Fruit fly (Drosophila melanogaster) whole organism, wandering third instar larva: ENCODE results near the gene Pli.

ENCODE experiments used
- Abd-B ChIP-seq: fragments of >200 bp; optimal IDR thresholded peaks from 2 replicates; lab custom pipeline; 2017; ENCODE audit warnings: missing biosample characterization, missing genetic modification characterization
- CG32264 ChIP-seq: fragments of 200-800 bp; sonication (Bioruptor generic); optimal IDR thresholded peaks from 2 replicates; lab custom pipeline; 2016; ENCODE audit warnings: missing biosample characterization, missing genetic modification characterization
- CG9705 ChIP-seq: fragments of 200-800 bp; sonication (Bioruptor generic); optimal IDR thresholded peaks from 2 replicates; lab custom pipeline; 2018; ENCODE audit warnings: missing biosample characterization, mild to moderate bottlenecking, missing genetic modification characterization
- CrebA ChIP-seq: fragments of 200-800 bp; sonication (Bioruptor generic); optimal IDR thresholded peaks from 2 replicates; lab custom pipeline; 2016; ENCODE audit warnings: missing biosample characterization, mild to moderate bottlenecking, missing genetic modification characterization, borderline replicate concordance
- Dfd ChIP-seq: fragments of >200 bp; optimal IDR thresholded peaks from 2 replicates; lab custom pipeline; 2017; ENCODE audit warnings: missing biosample characterization, missing genetic modification characterization
- Dif ChIP-seq: fragments of 200-275, 200-300 bp; sonication (Bioruptor generic); optimal IDR thresholded peaks from 2 replicates; lab custom pipeline; 2018; ENCODE audit warnings: missing biosample characterization, missing genetic modification characterization; ENCODE audit not compliant: partially characterized antibody
- GATAd ChIP-seq: sonication (Bioruptor generic); optimal IDR thresholded peaks from 2 replicates; lab custom pipeline; 2016; ENCODE audit warnings: missing biosample characterization, missing genetic modification characterization
- HLH106 ChIP-seq: fragments of 200-800 bp; optimal IDR thresholded peaks from 3 replicates; lab custom pipeline; 2019; ENCODE audit warnings: missing biosample characterization, mild to moderate bottlenecking, missing genetic modification characterization, moderate library complexity
- Hnf4 ChIP-seq: fragments of 200-800 bp; sonication (Bioruptor generic); optimal IDR thresholded peaks from 2 replicates; lab custom pipeline; 2016; ENCODE audit warnings: missing biosample characterization, mild to moderate bottlenecking, missing genetic modification characterization
- Hr78 ChIP-seq: fragments of >200 bp; optimal IDR thresholded peaks from 2 replicates; lab custom pipeline; 2017; ENCODE audit warnings: missing biosample characterization, missing genetic modification characterization
- Hr83 ChIP-seq: fragments of 200-300 bp; sonication (Bioruptor generic); optimal IDR thresholded peaks from 2 replicates; lab custom pipeline; 2016; ENCODE audit warnings: missing biosample characterization, mild to moderate bottlenecking, missing genetic modification characterization, moderate library complexity; ENCODE audit not compliant: poor library complexity, severe bottlenecking
- Jra ChIP-seq: sonication (Bioruptor generic); optimal IDR thresholded peaks from 2 replicates; lab custom pipeline; 2016; ENCODE audit warnings: missing biosample characterization, missing genetic modification characterization
- Mio ChIP-seq: sonication (Bioruptor generic); optimal IDR thresholded peaks from 2 replicates; lab custom pipeline; 2016; ENCODE audit warnings: missing biosample characterization, missing genetic modification characterization
- Myc ChIP-seq: fragments of >200 bp; optimal IDR thresholded peaks from 2 replicates; lab custom pipeline; 2017
- N ChIP-seq: fragments of >200 bp; optimal IDR thresholded peaks from 2 replicates; lab custom pipeline; 2018; ENCODE audit warnings: missing biosample characterization, missing external identifiers, missing genetic modification characterization
- OdsH ChIP-seq: fragments of 200-800 bp; sonication (Bioruptor generic); optimal IDR thresholded peaks from 2 replicates; lab custom pipeline; 2016; ENCODE audit warnings: missing biosample characterization, mild to moderate bottlenecking, missing genetic modification characterization
- Rel ChIP-seq, 2 experiments: fragments of 200-800 bp; sonication (Bioruptor generic) in 1 of 2; optimal IDR thresholded peaks; 2 replicates in 1 of 2; 3 replicates in 1 of 2; lab custom pipeline; 2016 to 2019; ENCODE audit warnings: mild to moderate bottlenecking in 2 of 2, missing biosample characterization in 2 of 2, missing genetic modification characterization in 2 of 2, moderate library complexity in 1 of 2
- Sp1 ChIP-seq: fragments of 200-800 bp; sonication (Bioruptor generic); optimal IDR thresholded peaks from 3 replicates; lab custom pipeline; 2019; ENCODE audit warnings: missing biosample characterization, mild to moderate bottlenecking, missing genetic modification characterization, moderate library complexity
- Vsx2 ChIP-seq: fragments of 200-300, 225-300 bp; sonication (Bioruptor generic); optimal IDR thresholded peaks from 2 replicates; lab custom pipeline; 2018; ENCODE audit warnings: missing biosample characterization, missing genetic modification characterization; ENCODE audit not compliant: partially characterized antibody
- br ChIP-seq: fragments of 200-800 bp; sonication (Bioruptor generic); optimal IDR thresholded peaks from 2 replicates; lab custom pipeline; 2016; ENCODE audit warnings: missing biosample characterization, missing genetic modification characterization
- brk ChIP-seq: fragments of 200-800 bp; sonication (Bioruptor generic); optimal IDR thresholded peaks from 2 replicates; lab custom pipeline; 2016; ENCODE audit warnings: missing biosample characterization, mild to moderate bottlenecking, missing genetic modification characterization
- dl ChIP-seq, 2 experiments: fragments of 175-275, 200-275 bp in 1 of 2; fragments of 200-275 bp in 1 of 2; sonication (Bioruptor generic); optimal IDR thresholded peaks; lab custom pipeline; 2018; ENCODE audit warnings: mild to moderate bottlenecking in 2 of 2, missing biosample characterization in 2 of 2, missing genetic modification characterization in 2 of 2, moderate library complexity in 2 of 2; ENCODE audit not compliant: partially characterized antibody in 2 of 2, insufficient read depth in 1 of 2
- dmrt93B ChIP-seq: fragments of 200-800 bp; sonication (Bioruptor generic); optimal IDR thresholded peaks from 2 replicates; lab custom pipeline; 2018; ENCODE audit warnings: missing biosample characterization, mild to moderate bottlenecking, missing genetic modification characterization
- dsf ChIP-seq: sonication (Bioruptor generic); optimal IDR thresholded peaks from 2 replicates; lab custom pipeline; 2016; ENCODE audit warnings: missing biosample characterization, missing genetic modification characterization, borderline replicate concordance
- ey ChIP-seq: fragments of 200-800 bp; sonication (Bioruptor generic); optimal IDR thresholded peaks from 2 replicates; lab custom pipeline; 2016; ENCODE audit warnings: missing biosample characterization, missing genetic modification characterization
- foxo ChIP-seq, 2 experiments: fragments of 200-800 bp; sonication (Bioruptor generic); optimal IDR thresholded peaks; 2 replicates in 1 of 2; 3 replicates in 1 of 2; lab custom pipeline; 2016 to 2017; ENCODE audit warnings: missing biosample characterization in 2 of 2, missing genetic modification characterization in 2 of 2
- fru ChIP-seq: fragments of 200-800 bp; sonication (Bioruptor generic); optimal IDR thresholded peaks from 3 replicates; lab custom pipeline; 2016; ENCODE audit warnings: missing biosample characterization, mild to moderate bottlenecking, missing genetic modification characterization
- h ChIP-seq: fragments of 200-800 bp; sonication (Bioruptor generic); optimal IDR thresholded peaks from 3 replicates; lab custom pipeline; 2016; ENCODE audit warnings: missing biosample characterization, mild to moderate bottlenecking, missing genetic modification characterization
- jim ChIP-seq: fragments of 175-275, 200-325 bp; sonication (Bioruptor generic); optimal IDR thresholded peaks from 2 replicates; lab custom pipeline; 2016; ENCODE audit warnings: missing biosample characterization, mild to moderate bottlenecking, missing genetic modification characterization
- lola ChIP-seq: fragments of >200 bp; optimal IDR thresholded peaks from 2 replicates; lab custom pipeline; 2017; ENCODE audit warnings: missing biosample characterization, missing genetic modification characterization
- pan ChIP-seq: fragments of >200 bp; optimal IDR thresholded peaks from 2 replicates; lab custom pipeline; 2017
- psq ChIP-seq: fragments of 200-800 bp; sonication (Bioruptor generic); optimal IDR thresholded peaks from 3 replicates; lab custom pipeline; 2017; ENCODE audit warnings: missing biosample characterization, mild to moderate bottlenecking, missing genetic modification characterization, moderate library complexity
- rgr ChIP-seq: fragments of 200-800 bp; sonication (Bioruptor generic); optimal IDR thresholded peaks from 3 replicates; lab custom pipeline; 2016; ENCODE audit warnings: missing biosample characterization, mild to moderate bottlenecking, missing genetic modification characterization
- sage ChIP-seq: fragments of 200-800 bp; sonication (Bioruptor generic); optimal IDR thresholded peaks from 2 replicates; lab custom pipeline; 2016; ENCODE audit warnings: missing biosample characterization, mild to moderate bottlenecking, missing genetic modification characterization
- sv ChIP-seq: fragments of 200-800 bp; sonication (Bioruptor generic); optimal IDR thresholded peaks from 3 replicates; lab custom pipeline; 2016; ENCODE audit warnings: missing biosample characterization, missing genetic modification characterization
- tai ChIP-seq: sonication (Bioruptor generic); optimal IDR thresholded peaks from 2 replicates; lab custom pipeline; 2016; ENCODE audit warnings: missing biosample characterization, missing genetic modification characterization
- usp ChIP-seq: fragments of >200 bp; optimal IDR thresholded peaks from 2 replicates; lab custom pipeline; 2017; ENCODE audit warnings: missing biosample characterization, missing genetic modification characterization
- woc ChIP-seq: sonication (Bioruptor generic); optimal IDR thresholded peaks from 2 replicates; lab custom pipeline; 2016; ENCODE audit warnings: missing biosample characterization, mild to moderate bottlenecking, missing genetic modification characterization

Pli gene

dm6 chr3R:23890886-23891285 lies 1.0 kb upstream of the Pli start, which contains the start of gene TfIIA-S (continued):
- TF ChIP-seq h (GFP tag; lab: Kevin White, UChicago) (peak; percentile 83), lola (GFP tag; lab: Kevin White, UChicago) (no peak), dsf (GFP tag; lab: Kevin White, UChicago) (no peak), CrebA (no peak), foxo (GFP tag; optimal IDR thresholded peaks at IDR 0.05; lab: Kevin White, UChicago) (peak in 1 of 2 experiments; percentile 88), usp (no peak), tai (no peak), ey (GFP tag; lab: Kevin White, UChicago) (peak; percentile 75), rgr (GFP tag; lab: Kevin White, UChicago) (peak; percentile 87)
- TF ChIP-seq, all 38 proteins: peak for 20

- TF ChIP-seq pan (lab: Kevin White, UChicago) (no peak), Hr83 (GFP tag; lab: Kevin White, UChicago) (no peak), Dfd (GFP tag; lab: Kevin White, UChicago) (no peak), OdsH (GFP tag; lab: Kevin White, UChicago) (peak; percentile 84), CG9705 (GFP tag; lab: Kevin White, UChicago) (peak; percentile 60), Vsx2 (GFP tag; lab: Kevin White, UChicago) (no peak), brk (peak; percentile 75), Dif (no peak), lola (GFP tag; lab: Kevin White, UChicago) (no peak), Sp1 (GFP tag; lab: Kevin White, UChicago) (peak; percentile 78), CrebA (no peak), usp (no peak), tai (peak; percentile 86), br (GFP tag; lab: Kevin White, UChicago) (peak; percentile 86), Hnf4 (GFP tag; lab: Kevin White, UChicago) (peak; percentile 80), ey (GFP tag; lab: Kevin White, UChicago) (peak; percentile 88), dl (GFP tag; optimal IDR thresholded peaks at IDR 0.05; lab: Kevin White, UChicago; ENCODE audit: insufficient read depth in 1 of 2, partially characterized antibody in 2 of 2) (no peak), jim (GFP tag; lab: Kevin White, UChicago) (no peak), Myc (lab: Kevin White, UChicago) (no peak), h (GFP tag; lab: Kevin White, UChicago) (peak; percentile 89), Rel (GFP tag; optimal IDR thresholded peaks at IDR 0.05; lab: Kevin White, UChicago) (peak; percentile 78), Rel (tag; optimal IDR thresholded peaks at IDR 0.05; lab: Kevin White, UChicago) (peak; percentile 92), sage (GFP tag; lab: Kevin White, UChicago) (peak; percentile 10), GATAd (GFP tag; lab: Kevin White, UChicago) (peak; percentile 18), Jra (GFP tag; lab: Kevin White, UChicago) (peak; percentile 45), psq (peak; percentile 69), woc (GFP tag; lab: Kevin White, UChicago) (peak; percentile 62), HLH106 (tag; lab: Kevin White, UChicago) (peak; percentile 88), dsf (GFP tag; lab: Kevin White, UChicago) (no peak), foxo (GFP tag; optimal IDR thresholded peaks at IDR 0.05; lab: Kevin White, UChicago) (peak; percentile 38 to 92), Mio (GFP tag; lab: Kevin White, UChicago) (peak; percentile 3), Abd-B (no peak), N (no peak), Hr78 (GFP tag; lab: Kevin White, UChicago) (no peak), dmrt93B (GFP tag; lab: Kevin White, UChicago) (peak; percentile 33), CG32264 (GFP tag; lab: Kevin White, UChicago) (peak; percentile 72), rgr (GFP tag; lab: Kevin White, UChicago) (peak; percentile 89), fru (GFP tag; lab: Kevin White, UChicago) (peak; percentile 87), sv (GFP tag; lab: Kevin White, UChicago) (no peak)
These were observed 1.3 kb downstream of the Pli start for dm6 chr3R:23888273-23889220.
